Worm (Caenorhabditis elegans) whole organism, mixed stage, embryonic: ENCODE data around the gene gcy-22.

Experiments
- blmp-1 ChIP-seq: fragments of 150-350 bp; optimal IDR thresholded peaks from 2 replicates; lab custom pipeline; 2014; ENCODE audit warnings: missing biosample characterization, missing genetic modification characterization
- ceh-39 ChIP-seq: fragments of 150-350 bp; optimal IDR thresholded peaks from 2 replicates; lab custom pipeline; 2014; ENCODE audit warnings: missing biosample characterization, missing genetic modification characterization
- ces-1 ChIP-seq: fragments of 150-350 bp; optimal IDR thresholded peaks from 2 replicates; lab custom pipeline; 2014; ENCODE audit warnings: missing biosample characterization, missing genetic modification reagents, missing genetic modification characterization
- ham-2 ChIP-seq: fragments of 200-800 bp; sonication (Bioruptor generic); optimal IDR thresholded peaks from 2 replicates; lab custom pipeline; 2018; ENCODE audit warnings: mild to moderate bottlenecking, missing genetic modification characterization, missing compliant biosample characterization
- lin-13 ChIP-seq: fragments of 150-350 bp; optimal IDR thresholded peaks from 2 replicates; lab custom pipeline; 2014; ENCODE audit warnings: missing biosample characterization, missing genetic modification characterization
- lsy-2 ChIP-seq: fragments of 150-350 bp; optimal IDR thresholded peaks from 2 replicates; lab custom pipeline; 2014; ENCODE audit warnings: missing biosample characterization, missing genetic modification characterization
- mab-5 ChIP-seq: fragments of 150-350 bp; optimal IDR thresholded peaks from 2 replicates; lab custom pipeline; 2014; ENCODE audit warnings: missing biosample characterization, missing genetic modification characterization
- mep-1 ChIP-seq: fragments of 150-350 bp; optimal IDR thresholded peaks from 2 replicates; lab custom pipeline; 2017; ENCODE audit warnings: missing biosample characterization, missing genetic modification reagents, missing genetic modification characterization, inconsistent platforms
- nhr-237 ChIP-seq: fragments of 150-350 bp; optimal IDR thresholded peaks from 2 replicates; lab custom pipeline; 2014; ENCODE audit warnings: missing biosample characterization, missing genetic modification characterization
- nhr-28 ChIP-seq: fragments of 150-350 bp; optimal IDR thresholded peaks from 2 replicates; lab custom pipeline; 2014; ENCODE audit warnings: missing biosample characterization, missing genetic modification characterization
- nhr-76 ChIP-seq: sonication (generic microtip); optimal IDR thresholded peaks from 2 replicates; lab custom pipeline; 2017; ENCODE audit warnings: missing biosample characterization, missing genetic modification characterization
- pha-4 ChIP-seq: fragments of 150-350 bp; optimal IDR thresholded peaks from 2 replicates; lab custom pipeline; 2018; ENCODE audit warnings: missing biosample characterization, missing genetic modification reagents, missing genetic modification characterization
- snpc-4 ChIP-seq: fragments of 150-350 bp; optimal IDR thresholded peaks from 2 replicates; lab custom pipeline; 2014; ENCODE audit warnings: missing biosample characterization, missing genetic modification characterization
- unc-62 ChIP-seq: fragments of 150-350 bp; optimal IDR thresholded peaks from 2 replicates; lab custom pipeline; 2014; ENCODE audit warnings: missing biosample characterization, missing genetic modification reagents, missing genetic modification characterization

ce11 chrV:20861080-20861479 lies 36.2 kb upstream of the gcy-22 start, which contains the start of gene try-4:
- no peak for TF ChIP-seq lin-13 (tag; lab: Kevin White, UChicago)
- no peak for TF ChIP-seq mep-1 (tag; lab: Kevin White, UChicago)
- no peak for TF ChIP-seq ceh-39 (tag; lab: Kevin White, UChicago)
- TF ChIP-seq unc-62: no peak
- TF ChIP-seq mab-5 (tag; lab: Kevin White, UChicago): no peak
- TF ChIP-seq ces-1 (GFP tag; lab: Kevin White, UChicago): no peak
- TF ChIP-seq blmp-1 (tag; lab: Kevin White, UChicago): no peak
- no peak for TF ChIP-seq snpc-4 (tag; lab: Kevin White, UChicago)
- TF ChIP-seq nhr-76 (tag; lab: Kevin White, UChicago): no peak
- TF ChIP-seq lsy-2 (tag; lab: Kevin White, UChicago): no peak
- TF ChIP-seq nhr-237 (tag; lab: Kevin White, UChicago): no peak
- TF ChIP-seq nhr-28 (tag; lab: Kevin White, UChicago): no peak
- no peak for TF ChIP-seq ham-2 (GFP tag; lab: Kevin White, UChicago)
- no peak for TF ChIP-seq pha-4 (tag; lab: Kevin White, UChicago)
